Fruit fly (Drosophila melanogaster) whole organism, embryonic: ENCODE results near the gene Sec24CD.

Source experiments
- Blimp-1 ChIP-seq: fragments of 200-800 bp; sonication (Bioruptor generic); optimal IDR thresholded peaks from 3 replicates; lab custom pipeline; 2018; ENCODE audit warnings: missing biosample characterization, missing genetic modification characterization, mild to moderate bottlenecking, moderate library complexity, missing genetic modification reagents
- CG10321 ChIP-seq: fragments of 200-800 bp; sonication (Bioruptor generic); IDR thresholded peaks from 2 replicates; pipeline ENCODE4 v1.3.6; 2022; ENCODE audit warnings: missing biosample characterization, missing genetic modification characterization
- CG10366 ChIP-seq: fragments of 200-800 bp; sonication (Bioruptor generic); IDR thresholded peaks from 2 replicates; pipeline ENCODE4 v1.3.6; 2022; ENCODE audit warnings: missing biosample characterization, missing genetic modification characterization
- CG12391 ChIP-seq: fragments of 200-800 bp; sonication (Bioruptor generic); optimal IDR thresholded peaks from 3 replicates; lab custom pipeline; 2018; ENCODE audit warnings: missing biosample characterization, mild to moderate bottlenecking, missing genetic modification characterization, moderate library complexity
- CG13123 ChIP-seq: fragments of 200-800 bp; sonication (Bioruptor generic); optimal IDR thresholded peaks from 2 replicates; lab custom pipeline; 2016; ENCODE audit warnings: missing biosample characterization, missing genetic modification characterization
- CG13775 ChIP-seq: fragments of 200-800 bp; sonication (Bioruptor generic); optimal IDR thresholded peaks from 3 replicates; lab custom pipeline; 2017; ENCODE audit warnings: missing biosample characterization, mild to moderate bottlenecking, missing genetic modification characterization
- CG16813 ChIP-seq: fragments of 200-800 bp; sonication (Bioruptor generic); IDR thresholded peaks from 3 replicates; pipeline ENCODE4 v1.3.6; 2022; ENCODE audit warnings: missing biosample characterization, missing genetic modification characterization; ENCODE audit not compliant: partially characterized antibody
- CG16863 ChIP-seq: fragments of 200-800 bp; sonication (Bioruptor generic); optimal IDR thresholded peaks from 3 replicates; lab custom pipeline; 2016; ENCODE audit warnings: missing biosample characterization, missing genetic modification characterization
- CG18599 ChIP-seq: fragments of 200-800 bp; sonication (Bioruptor generic); optimal IDR thresholded peaks from 3 replicates; lab custom pipeline; 2017; ENCODE audit warnings: missing biosample characterization, missing genetic modification characterization, mild to moderate bottlenecking, moderate library complexity, missing genetic modification reagents
- CG2120 ChIP-seq: fragments of 200-800 bp; sonication (Bioruptor generic); optimal IDR thresholded peaks from 3 replicates; lab custom pipeline; 2016; ENCODE audit warnings: missing biosample characterization, missing genetic modification characterization
- CG2199 ChIP-seq: fragments of 200-800 bp; sonication (Bioruptor generic); IDR thresholded peaks from 3 replicates; pipeline ENCODE4 v1.3.6; 2022; ENCODE audit warnings: missing biosample characterization, missing genetic modification characterization
- CG3847 ChIP-seq: fragments of 200-800 bp; sonication (Bioruptor generic); IDR thresholded peaks from 2 replicates; pipeline ENCODE4 v1.3.6; 2022; ENCODE audit warnings: missing biosample characterization, missing genetic modification characterization
- CG4424 ChIP-seq: fragments of 200-800 bp; sonication (Bioruptor generic); optimal IDR thresholded peaks from 3 replicates; lab custom pipeline; 2016; ENCODE audit warnings: missing biosample characterization, missing genetic modification characterization
- CG7839 ChIP-seq: fragments of 200-800 bp; sonication (Bioruptor generic); optimal IDR thresholded peaks from 3 replicates; lab custom pipeline; 2018; ENCODE audit warnings: missing biosample characterization, mild to moderate bottlenecking, missing genetic modification characterization, moderate library complexity
- CG7987 ChIP-seq: fragments of 200-800 bp; sonication (Bioruptor generic); optimal IDR thresholded peaks from 2 replicates; lab custom pipeline; 2018; ENCODE audit warnings: missing biosample characterization, mild to moderate bottlenecking, missing genetic modification characterization, moderate library complexity
- CG9817 ChIP-seq: fragments of 200-800 bp; sonication (Bioruptor generic); optimal IDR thresholded peaks from 2 replicates; lab custom pipeline; 2018; ENCODE audit warnings: missing biosample characterization, mild to moderate bottlenecking, missing genetic modification characterization, moderate library complexity
- Dip2 ChIP-seq: fragments of 200-800 bp; sonication (Bioruptor generic); IDR thresholded peaks from 2 replicates; pipeline ENCODE4 v1.3.6; 2022; ENCODE audit warnings: missing biosample characterization, missing genetic modification characterization
- HLH3B ChIP-seq: fragments of 200-800 bp; sonication (Bioruptor generic); IDR thresholded peaks from 2 replicates; pipeline ENCODE4 v1.3.6; 2022; ENCODE audit warnings: missing biosample characterization, missing genetic modification characterization
- HLH54F ChIP-seq: fragments of 200-800 bp; sonication (Bioruptor generic); optimal IDR thresholded peaks from 3 replicates; lab custom pipeline; 2016; ENCODE audit warnings: missing biosample characterization, missing genetic modification characterization
- Hr39 ChIP-seq: fragments of >200 bp; optimal IDR thresholded peaks from 2 replicates; lab custom pipeline; 2017
- MTF-1 ChIP-seq: fragments of 200-800 bp; sonication (Bioruptor generic); optimal IDR thresholded peaks from 2 replicates; lab custom pipeline; 2018; ENCODE audit warnings: missing biosample characterization, mild to moderate bottlenecking, missing genetic modification characterization, borderline replicate concordance
- Mad ChIP-seq: fragments of 200-800 bp; sonication (Bioruptor generic); optimal IDR thresholded peaks from 2 replicates; lab custom pipeline; 2016; ENCODE audit warnings: missing biosample characterization, missing genetic modification characterization
- Med ChIP-seq: fragments of 200-800 bp; sonication (Bioruptor generic); peaks from one replicate; lab custom pipeline; 2016; ENCODE audit warnings: missing biosample characterization, missing genetic modification characterization, mild to moderate bottlenecking, inconsistent platforms, moderate library complexity
- NK7.1 ChIP-seq: fragments of 200-800 bp; sonication (Bioruptor generic); optimal IDR thresholded peaks from 3 replicates; lab custom pipeline; 2016; ENCODE audit warnings: missing biosample characterization, missing genetic modification characterization
- Poxn ChIP-seq: fragments of 200-800 bp; sonication (Bioruptor generic); IDR thresholded peaks from 2 replicates; pipeline ENCODE4 v1.3.6; 2022; ENCODE audit warnings: missing biosample characterization, missing genetic modification characterization
- Spps ChIP-seq: fragments of 200-800 bp; sonication (Bioruptor generic); optimal IDR thresholded peaks from 2 replicates; lab custom pipeline; 2018; ENCODE audit warnings: missing biosample characterization, mild to moderate bottlenecking, missing genetic modification characterization
- Usf ChIP-seq: fragments of 200-800 bp; sonication (Bioruptor generic); optimal IDR thresholded peaks from 2 replicates; lab custom pipeline; 2017; ENCODE audit warnings: missing genotype, missing biosample characterization, missing genetic modification characterization
- az2 ChIP-seq: fragments of 200-800 bp; sonication (Bioruptor generic); optimal IDR thresholded peaks from 3 replicates; lab custom pipeline; 2016; ENCODE audit warnings: missing biosample characterization, missing genetic modification characterization
- bcd ChIP-seq: fragments of 200-800 bp; sonication (Bioruptor generic); optimal IDR thresholded peaks from 2 replicates; lab custom pipeline; 2017; ENCODE audit warnings: missing biosample characterization, mild to moderate bottlenecking, missing genetic modification characterization
- bigmax ChIP-seq: fragments of 200-800 bp; sonication (Bioruptor generic); optimal IDR thresholded peaks from 2 replicates; lab custom pipeline; 2018; ENCODE audit warnings: missing biosample characterization, mild to moderate bottlenecking, missing genetic modification characterization
- cg ChIP-seq: fragments of 200-800 bp; sonication (Bioruptor generic); optimal IDR thresholded peaks from 3 replicates; lab custom pipeline; 2019; ENCODE audit warnings: missing biosample characterization, mild to moderate bottlenecking, missing genetic modification characterization, moderate library complexity
- corto ChIP-seq: fragments of 200-800 bp; sonication (Bioruptor generic); optimal IDR thresholded peaks from 2 replicates; lab custom pipeline; 2016; ENCODE audit warnings: missing biosample characterization, mild to moderate bottlenecking, missing genetic modification characterization, moderate library complexity
- dimm ChIP-seq: fragments of 200-800 bp; sonication (Bioruptor generic); IDR thresholded peaks from 2 replicates; pipeline ENCODE4 v1.3.6; 2022; ENCODE audit warnings: missing biosample characterization, missing genetic modification characterization
- dmrt99B ChIP-seq: fragments of 200-800 bp; sonication (Bioruptor generic); optimal IDR thresholded peaks from 2 replicates; lab custom pipeline; 2018; ENCODE audit warnings: missing biosample characterization, mild to moderate bottlenecking, missing genetic modification characterization, moderate library complexity
- fd96Cb ChIP-seq: fragments of 200-800 bp; sonication (Bioruptor generic); optimal IDR thresholded peaks from 2 replicates; lab custom pipeline; 2018; ENCODE audit warnings: missing biosample characterization, mild to moderate bottlenecking, missing genetic modification characterization, moderate library complexity
- gsb-n ChIP-seq: fragments of 200-800 bp; sonication (Bioruptor generic); optimal IDR thresholded peaks from 3 replicates; lab custom pipeline; 2018; ENCODE audit warnings: missing biosample characterization, mild to moderate bottlenecking, missing genetic modification characterization
- jigr1 ChIP-seq: fragments of 200-800 bp; sonication (Bioruptor generic); IDR thresholded peaks from 3 replicates; pipeline ENCODE4 v1.3.6; 2022; ENCODE audit warnings: missing biosample characterization, missing genetic modification characterization
- mam ChIP-seq: fragments of 200-800 bp; sonication (Bioruptor generic); optimal IDR thresholded peaks from 3 replicates; lab custom pipeline; 2016; ENCODE audit warnings: missing biosample characterization, missing genetic modification characterization
- nom ChIP-seq: fragments of 200-800 bp; sonication (Bioruptor generic); optimal IDR thresholded peaks from 2 replicates; lab custom pipeline; 2017; ENCODE audit warnings: missing biosample characterization, missing genetic modification characterization, mild to moderate bottlenecking, moderate library complexity, missing genetic modification reagents
- p53 ChIP-seq: fragments of 200-800 bp; sonication (Bioruptor generic); optimal IDR thresholded peaks from 2 replicates; lab custom pipeline; 2016; ENCODE audit warnings: missing biosample characterization, missing genetic modification characterization
- pum ChIP-seq: fragments of 200-800 bp; sonication (Bioruptor generic); optimal IDR thresholded peaks from 2 replicates; lab custom pipeline; 2016; ENCODE audit warnings: missing biosample characterization, missing genetic modification characterization
- scrt ChIP-seq: fragments of 200-800 bp; sonication (Bioruptor generic); optimal IDR thresholded peaks from 2 replicates; lab custom pipeline; 2018; ENCODE audit warnings: missing biosample characterization, mild to moderate bottlenecking, missing genetic modification characterization, moderate library complexity
- tll ChIP-seq, 2 experiments: fragments of 200-800 bp in 1 of 2; fragments of >200 bp in 1 of 2; sonication (Bioruptor generic) in 1 of 2; optimal IDR thresholded peaks; 2 replicates each; lab custom pipeline; 2017 to 2019; ENCODE audit warnings: missing biosample characterization in 2 of 2, missing genetic modification characterization in 2 of 2, mild to moderate bottlenecking in 1 of 2, moderate library complexity in 1 of 2
- wor ChIP-seq: fragments of 200-800 bp; sonication (Bioruptor generic); IDR thresholded peaks from 2 replicates; pipeline ENCODE4 v1.3.6; 2022; ENCODE audit warnings: missing biosample characterization, missing genetic modification characterization

The Sec24CD gene

DNA sequence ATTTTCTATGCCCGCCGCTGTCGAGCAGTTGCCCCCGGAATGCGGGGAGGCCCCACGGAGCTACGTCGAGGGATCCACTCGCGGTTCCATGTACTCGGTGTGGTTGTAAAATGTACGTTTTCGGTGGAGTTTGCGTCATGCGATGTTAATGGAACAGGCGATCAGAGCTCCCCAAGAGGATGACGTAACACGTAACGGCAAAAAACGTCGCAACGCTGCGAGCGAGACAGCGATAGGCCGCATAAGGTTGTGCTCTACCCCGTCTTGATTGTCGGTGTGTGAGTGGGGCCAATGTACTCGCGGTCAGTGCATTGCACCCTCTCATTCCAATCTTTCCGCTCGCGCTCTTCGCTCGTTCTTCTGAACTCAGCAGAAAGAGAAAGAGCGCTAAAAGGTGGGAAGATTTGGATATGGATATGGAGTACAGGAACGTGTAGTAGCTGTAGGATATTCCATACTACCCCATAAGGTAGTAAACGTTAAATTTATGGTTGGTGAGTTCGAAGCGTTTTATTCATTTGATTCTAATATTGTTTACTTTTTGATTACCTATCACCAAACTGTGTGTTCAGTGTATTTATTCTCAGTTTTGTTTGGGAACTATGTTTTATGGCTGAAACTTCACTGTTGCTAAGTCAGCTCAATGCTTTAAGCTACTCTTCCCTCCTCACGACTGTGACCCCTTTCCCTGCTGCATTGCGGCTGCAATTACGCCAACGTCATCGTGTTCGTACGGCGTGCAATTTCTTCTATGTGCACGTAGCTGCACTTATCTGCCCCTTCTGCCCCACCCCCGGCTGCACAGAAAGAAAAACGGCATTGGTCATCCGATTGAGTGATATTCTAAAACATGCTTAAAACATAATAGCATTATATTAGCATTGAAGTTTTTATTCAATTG lies 36.3 kb downstream of the Sec24CD start (continued):
- TF ChIP-seq jigr1 (GFP tag; lab: Robert Waterston, UW) (no peak), gsb-n (no peak), scrt (GFP tag; lab: Kevin White, UChicago) (no peak), Dip2 (GFP tag; lab: Robert Waterston, UW) (no peak), Med (GFP tag; lab: Kevin White, UChicago) (peak; percentile 58), cg (GFP tag; lab: Kevin White, UChicago) (peak; percentile 89), Mad (no peak)
- TF ChIP-seq, all 482 proteins: peak for 46

dm6 chr2L:2199433-2199796 lies 37.2 kb downstream of the Sec24CD start:
- TF ChIP-seq p53 (GFP tag; lab: Kevin White, UChicago) (no peak), CG10321 (GFP tag; lab: Robert Waterston, UW) (no peak), NK7.1 (GFP tag; lab: Kevin White, UChicago) (no peak), corto (GFP tag; lab: Kevin White, UChicago) (peak; percentile 69), CG4424 (no peak), nom (GFP tag; lab: Kevin White, UChicago) (peak; percentile 42)
- TF ChIP-seq, all 482 proteins: peak for 2

dm6 chr2L:2198613-2199432 lies 37.8 kb downstream of the Sec24CD start:
- TF ChIP-seq dimm (no peak), Hr39 (lab: Kevin White, UChicago) (no peak), Usf (GFP tag; lab: Kevin White, UChicago) (peak; percentile 74), az2 (GFP tag; lab: Kevin White, UChicago) (peak; percentile 87), HLH3B (no peak), CG2120 (GFP tag; lab: Kevin White, UChicago) (peak; percentile 89), mam (GFP tag; lab: Kevin White, UChicago) (peak; percentile 85), CG13123 (GFP tag; lab: Kevin White, UChicago) (peak; percentile 65), dmrt99B (tag; lab: Kevin White, UChicago) (peak; percentile 88), pum (GFP tag; lab: Kevin White, UChicago) (peak; percentile 87), Poxn (GFP tag; lab: Robert Waterston, UW) (no peak), fd96Cb (tag; lab: Kevin White, UChicago) (peak; percentile 90), CG18599 (GFP tag; lab: Kevin White, UChicago) (peak; percentile 93), Spps (tag; lab: Kevin White, UChicago) (peak; percentile 82), CG7987 (GFP tag; lab: Kevin White, UChicago) (peak; percentile 31), CG13775 (peak; percentile 77), CG16813 (GFP tag; lab: Robert Waterston, UW) (no peak), tll (GFP tag; optimal IDR thresholded peaks at IDR 0.05; lab: Kevin White, UChicago) (no peak), CG3847 (GFP tag; lab: Robert Waterston, UW) (no peak), bcd (GFP tag; lab: Kevin White, UChicago) (peak; percentile 86), CG16863 (GFP tag; lab: Kevin White, UChicago) (peak; percentile 85), HLH54F (peak; percentile 78), CG9817 (peak; percentile 61), CG12391 (tag; lab: Kevin White, UChicago) (peak; percentile 90), CG10366 (no peak), bigmax (GFP tag; lab: Kevin White, UChicago) (no peak), CG2199 (GFP tag; lab: Robert Waterston, UW) (no peak), nom (GFP tag; lab: Kevin White, UChicago) (peak; percentile 81), MTF-1 (GFP tag; lab: Kevin White, UChicago) (peak; percentile 60), Blimp-1 (peak; percentile 86), p53 (GFP tag; lab: Kevin White, UChicago) (peak; percentile 20), CG7839 (peak; percentile 89), wor (GFP tag; lab: Robert Waterston, UW) (no peak)
